Fruit fly (Drosophila melanogaster): ENCODE data around the gene CG42564.

The CG42564 gene

DNA sequence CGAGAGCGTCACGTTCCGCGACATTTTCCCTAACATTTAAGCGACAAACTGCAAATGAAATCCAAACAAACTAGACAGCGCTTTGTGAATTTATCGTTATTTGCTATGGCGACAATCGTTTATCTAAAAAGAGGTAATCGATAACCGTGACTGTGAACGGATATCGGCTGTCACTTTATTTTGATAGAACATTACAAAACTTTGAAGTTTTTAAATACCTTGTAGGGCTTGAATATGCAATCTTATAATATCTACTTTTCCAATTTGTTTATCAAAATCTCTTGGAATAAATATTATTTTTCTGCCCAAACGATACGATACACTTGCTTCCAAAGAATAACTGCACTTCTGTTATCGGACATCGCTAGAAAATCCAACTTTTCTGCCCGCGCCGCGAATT lies 5.9 kb downstream of the CG42564 start, which contains the start of the genes CG1024 and TfIIFalpha (continued):
- TF ChIP-seq CG2129 (GFP tag; IDR thresholded peaks at IDR 0.05; ENCODE audit: partially characterized antibody) (peak; percentile 79), CG4617 (GFP tag; optimal IDR thresholded peaks at IDR 0.05; ENCODE audit: borderline replicate concordance) (peak; percentile 15), CG14710 (tag; optimal IDR thresholded peaks at IDR 0.05) (peak; percentile 53), CG4730 (GFP tag; IDR thresholded peaks at IDR 0.05) (no peak), CG12071 (GFP tag; optimal IDR thresholded peaks at IDR 0.05) (no peak), pan (optimal IDR thresholded peaks at IDR 0.05) (no peak), pan (GFP tag; optimal IDR thresholded peaks at IDR 0.05 in 1 of 2, IDR thresholded peaks at IDR 0.05 in 1 of 2) (no peak), Hand (GFP tag; optimal IDR thresholded peaks at IDR 0.05) (no peak), pzg (GFP tag; optimal IDR thresholded peaks at IDR 0.05) (peak; percentile 52), CG14667 (GFP tag; IDR thresholded peaks at IDR 0.05) (no peak), CG8765 (GFP tag; IDR thresholded peaks at IDR 0.05) (no peak), CG17829 (tag; optimal IDR thresholded peaks at IDR 0.05) (peak; percentile 41), CG13424 (tag; optimal IDR thresholded peaks at IDR 0.05) (peak; percentile 27), hth (optimal IDR thresholded peaks at IDR 0.05) (no peak), CG12391 (tag; optimal IDR thresholded peaks at IDR 0.05) (peak; percentile 36), HmgD (GFP tag; optimal IDR thresholded peaks at IDR 0.05) (no peak), Blimp-1 (GFP tag; optimal IDR thresholded peaks at IDR 0.05) (no peak), tin (GFP tag; optimal IDR thresholded peaks at IDR 0.05) (no peak), Poxn (GFP tag; IDR thresholded peaks at IDR 0.05) (no peak), CG10147 (GFP tag; optimal IDR thresholded peaks at IDR 0.05) (no peak), row (GFP tag; IDR thresholded peaks at IDR 0.05) (peak; percentile 72), CG3995 (GFP tag; optimal IDR thresholded peaks at IDR 0.05) (peak; percentile 98), dpn (GFP tag; optimal IDR thresholded peaks at IDR 0.05) (no peak), ase (GFP tag; IDR thresholded peaks at IDR 0.05) (no peak), CG10462 (GFP tag; optimal IDR thresholded peaks at IDR 0.05) (no peak), CG6683 (GFP tag; optimal IDR thresholded peaks at IDR 0.05) (no peak), CG12155 (GFP tag; optimal IDR thresholded peaks at IDR 0.05) (peak; percentile 32), lmd (GFP tag; IDR thresholded peaks at IDR 0.05) (no peak), CG18262 (tag; optimal IDR thresholded peaks at IDR 0.05) (no peak), CG6254 (GFP tag; optimal IDR thresholded peaks at IDR 0.05) (no peak), CG10543 (GFP tag; optimal IDR thresholded peaks at IDR 0.05) (no peak), nerfin-1 (tag; optimal IDR thresholded peaks at IDR 0.05) (peak; percentile 9), CG34224 (GFP tag; IDR thresholded peaks at IDR 0.05; ENCODE audit: partially characterized antibody) (peak; percentile 96), CG17328 (GFP tag; IDR thresholded peaks at IDR 0.05) (no peak), vnd (GFP tag; IDR thresholded peaks at IDR 0.05; ENCODE audit: partially characterized antibody) (peak; percentile 84), CG6791 (GFP tag; IDR thresholded peaks at IDR 0.05; ENCODE audit: partially characterized antibody) (peak; percentile 86), Taf1 (GFP tag; IDR thresholded peaks at IDR 0.05) (no peak), CG10654 (GFP tag; optimal IDR thresholded peaks at IDR 0.05) (no peak), esg (GFP tag; conservative IDR thresholded peaks at IDR 0.05) (no peak), HLH54F (GFP tag; optimal IDR thresholded peaks at IDR 0.05) (no peak), CG30403 (GFP tag; optimal IDR thresholded peaks at IDR 0.05) (peak; percentile 26), CG17802 (tag; optimal IDR thresholded peaks at IDR 0.05) (no peak), YL-1 (GFP tag; optimal IDR thresholded peaks at IDR 0.05) (peak; percentile 44), HHEX (GFP tag; optimal IDR thresholded peaks at IDR 0.05) (no peak), dm (GFP tag; optimal IDR thresholded peaks at IDR 0.05) (peak; percentile 31), CG3726 (GFP tag; IDR thresholded peaks at IDR 0.05) (no peak), CG31441 (GFP tag; IDR thresholded peaks at IDR 0.05) (peak; percentile 73), her (GFP tag; optimal IDR thresholded peaks at IDR 0.05) (no peak), Eip74EF (GFP tag; optimal IDR thresholded peaks at IDR 0.05) (no peak), ato (GFP tag; IDR thresholded peaks at IDR 0.05; ENCODE audit: partially characterized antibody) (peak; percentile 88), fd96Cb (tag; optimal IDR thresholded peaks at IDR 0.05) (no peak)

Measured in whole organism, embryonic.